Fruit fly (Drosophila melanogaster) Kc167 (cell line): Measurements from ENCODE around the gene CG14805.

ENCODE experiments used
- Myc ChIP-seq: fragments of >200 bp; optimal IDR thresholded peaks from 2 replicates; lab custom pipeline; 2017; ENCODE audit warnings: missing external identifiers
- ttk ChIP-seq: sonication (Bioruptor generic); optimal IDR thresholded peaks from 2 replicates; lab custom pipeline; 2017; ENCODE audit warnings: missing external identifiers

DNA sequence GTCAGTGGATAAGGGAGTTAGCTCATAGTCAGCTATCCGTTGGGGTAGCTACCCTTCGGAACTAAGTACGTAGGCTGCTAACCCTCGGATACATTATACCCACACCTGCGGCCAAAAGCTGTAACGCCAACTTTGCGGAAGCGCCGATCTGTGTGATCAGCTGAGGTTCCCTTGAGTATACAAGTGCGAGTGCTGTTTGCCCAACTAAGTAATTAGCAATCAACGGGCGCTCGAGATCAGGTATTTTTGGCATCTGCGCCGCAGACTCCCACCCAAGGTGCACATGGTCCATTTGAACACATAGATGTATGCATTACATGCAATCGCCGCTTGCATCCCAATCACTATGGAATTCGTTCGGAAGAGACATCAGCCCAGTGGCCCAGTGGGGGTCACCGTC lies 23.0 kb upstream of the CG14805 start:
- no peak for TF ChIP-seq ttk (lab: Kevin White, UChicago)
- TF ChIP-seq Myc (lab: Kevin White, UChicago), result no peak
